Worm (Caenorhabditis elegans) whole organism, L3 larva: ENCODE results near the gene K03B8.8.

ENCODE experiments used
- ceh-82 ChIP-seq: fragments of 150-350 bp; optimal IDR thresholded peaks from 2 replicates; lab custom pipeline; 2014; ENCODE audit warnings: missing biosample characterization, missing genetic modification characterization
- nfya-1 ChIP-seq: sonication (generic microtip); optimal IDR thresholded peaks from 2 replicates; lab custom pipeline; 2017; ENCODE audit warnings: missing genetic modification characterization, mild to moderate bottlenecking, missing compliant biosample characterization, antibody characterized with exemption, moderate library complexity; ENCODE audit not compliant: insufficient read depth
- nhr-237 ChIP-seq: fragments of 150-350 bp; optimal IDR thresholded peaks from 2 replicates; lab custom pipeline; 2014; ENCODE audit warnings: missing biosample characterization, missing genetic modification characterization
- ztf-4 ChIP-seq: fragments of 150-350 bp; optimal IDR thresholded peaks from 2 replicates; lab custom pipeline; 2014; ENCODE audit warnings: missing biosample characterization, missing genetic modification characterization

DNA sequence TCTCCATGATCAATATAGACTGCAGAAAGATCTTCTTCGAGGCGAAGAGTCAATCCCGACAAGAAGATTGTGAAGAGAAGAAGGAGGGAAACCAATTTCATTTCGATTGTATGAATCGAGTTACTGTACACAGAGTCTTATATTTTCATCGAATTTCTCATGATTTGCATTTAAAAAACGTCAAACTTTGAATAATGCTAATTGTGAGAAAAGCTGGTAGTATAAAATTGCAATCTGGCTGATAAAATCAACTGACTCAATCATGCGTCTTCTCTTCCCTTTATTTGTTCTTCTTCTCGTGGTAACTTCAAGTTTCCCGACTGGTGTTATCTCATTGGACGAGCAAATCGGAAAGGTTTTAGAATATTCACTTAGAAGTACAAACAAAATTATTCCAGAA is 20.4 kb downstream of the K03B8.8 start, which contains the start of the genes K03B8.11 and K03B8.14:
- TF ChIP-seq nfya-1 (no peak), nhr-237 (tag; lab: Kevin White, UChicago) (no peak), ztf-4 (tag; lab: Kevin White, UChicago) (no peak), ceh-82 (tag; lab: Kevin White, UChicago) (no peak)
